Fruit fly (Drosophila melanogaster): ENCODE results near the gene CG4619.
A peak's percentile ranks its signal among the peaks of the same experiment; 100 is the strongest.

The CG4619 gene

DNA sequence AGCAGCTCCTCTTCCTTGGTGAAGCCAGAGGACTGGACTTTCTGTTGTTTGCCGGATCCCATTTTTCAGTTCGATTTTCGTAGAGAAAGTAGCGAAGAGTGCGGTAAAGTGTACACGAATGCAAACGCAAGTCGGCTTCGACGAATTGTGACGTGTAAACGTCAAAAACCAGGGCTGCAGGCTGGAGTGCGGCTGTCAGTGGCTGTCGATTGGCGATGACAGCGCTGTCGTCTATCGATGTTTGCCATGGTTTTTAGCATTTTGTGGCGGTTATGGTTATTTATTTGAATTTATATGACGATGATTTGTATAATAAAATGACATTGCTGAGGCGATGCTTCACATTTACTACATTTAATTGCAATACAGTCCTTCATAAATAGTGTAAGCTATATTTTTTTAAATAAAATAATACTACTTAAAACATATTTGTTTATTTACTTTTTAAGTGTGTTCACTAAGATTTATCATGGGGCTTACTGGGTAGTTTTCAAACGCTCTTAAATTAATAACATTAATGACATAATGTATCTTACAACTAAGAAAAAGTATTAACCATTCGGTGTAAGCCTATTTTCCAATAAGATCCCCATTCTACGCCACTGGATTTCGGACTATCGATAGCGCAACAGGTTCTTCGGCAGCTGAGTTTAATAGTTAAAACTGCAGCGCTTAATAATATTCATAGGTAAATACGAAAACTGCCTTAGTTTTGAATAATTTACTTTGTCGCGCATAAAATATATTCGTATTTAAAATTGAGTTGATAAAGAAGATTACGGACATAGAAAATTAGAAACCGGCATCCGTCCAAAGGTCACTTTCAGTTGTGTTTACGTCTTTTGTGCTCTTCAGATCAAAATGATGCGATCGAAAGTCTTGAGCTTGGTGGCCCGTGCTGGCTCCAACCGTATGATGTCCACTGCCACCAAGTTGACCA is 20.4 kb upstream of the CG4619 start, which contains the start of the genes CG5885 and CG4598 (continued):
- no peak for TF ChIP-seq CG8281 (tag; optimal IDR thresholded peaks at IDR 0.05)
- TF ChIP-seq fd102C (GFP tag; optimal IDR thresholded peaks at IDR 0.05), result no peak
- no peak for TF ChIP-seq ERR (GFP tag; optimal IDR thresholded peaks at IDR 0.05)
- peak; percentile 82 for TF ChIP-seq HLH4C (GFP tag; IDR thresholded peaks at IDR 0.05; ENCODE audit: partially characterized antibody)
- peak; percentile 62 for TF ChIP-seq Ptx1 (GFP tag; IDR thresholded peaks at IDR 0.05)
- TF ChIP-seq zf30C (GFP tag; optimal IDR thresholded peaks at IDR 0.05), result no peak
- TF ChIP-seq slbo (GFP tag; IDR thresholded peaks at IDR 0.05), result peak; percentile 84
- peak; percentile 66; the same call in 2 of the 3 replicates for TF ChIP-seq CG11695 (GFP tag; IDR thresholded peaks at IDR 0.05)
- TF ChIP-seq Nf-YB (GFP tag; optimal IDR thresholded peaks at IDR 0.05), result peak; percentile 42
- peak; percentile 54 for TF ChIP-seq CG3407 (GFP tag; optimal IDR thresholded peaks at IDR 0.05)
- TF ChIP-seq CG7271 (tag; optimal IDR thresholded peaks at IDR 0.05), result no peak
- TF ChIP-seq phol (tag; optimal IDR thresholded peaks at IDR 0.05), result peak; percentile 69
- peak; percentile 70 for TF ChIP-seq CG10366 (GFP tag; IDR thresholded peaks at IDR 0.05)
- TF ChIP-seq CG2678 (tag; optimal IDR thresholded peaks at IDR 0.05), result peak; percentile 76
- TF ChIP-seq mld (GFP tag; IDR thresholded peaks at IDR 0.05; ENCODE audit: partially characterized antibody), result peak; percentile 82
- TF ChIP-seq Fer3 (tag; optimal IDR thresholded peaks at IDR 0.05), result peak; percentile 59
- TF ChIP-seq CG18599 (GFP tag; optimal IDR thresholded peaks at IDR 0.05), result peak; percentile 70
- peak; percentile 18 for TF ChIP-seq CG15011 (GFP tag; optimal IDR thresholded peaks at IDR 0.05)
- TF ChIP-seq Hand (GFP tag; optimal IDR thresholded peaks at IDR 0.05), result no peak
- TF ChIP-seq CG12104 (GFP tag; optimal IDR thresholded peaks at IDR 0.05), result peak; percentile 45
- peak; percentile 38 for TF ChIP-seq Hsf (GFP tag; optimal IDR thresholded peaks at IDR 0.05)
- TF ChIP-seq Lim3 (GFP tag; IDR thresholded peaks at IDR 0.05), result no peak
- peak; percentile 80 for TF ChIP-seq kay (GFP tag; optimal IDR thresholded peaks at IDR 0.05)
- TF ChIP-seq CG8478 (optimal IDR thresholded peaks at IDR 0.05), result no peak
- TF ChIP-seq sima (GFP tag; optimal IDR thresholded peaks at IDR 0.05), result no peak
- peak; percentile 78 for TF ChIP-seq CG1603 (tag; optimal IDR thresholded peaks at IDR 0.05)
- TF ChIP-seq CG13624 (GFP tag; optimal IDR thresholded peaks at IDR 0.05), result peak; percentile 32
- TF ChIP-seq tx (GFP tag; optimal IDR thresholded peaks at IDR 0.05), result peak; percentile 46
- TF ChIP-seq shn (GFP tag; optimal IDR thresholded peaks at IDR 0.05), result peak; percentile 9
- TF ChIP-seq CG6689 (GFP tag; IDR thresholded peaks at IDR 0.05), result peak; percentile 43; the same call in 1 of the 2 replicates
- peak; percentile 95 for TF ChIP-seq E2f2 (GFP tag; IDR thresholded peaks at IDR 0.05)
- no peak for TF ChIP-seq CG3163 (GFP tag; optimal IDR thresholded peaks at IDR 0.05)
- no peak for TF ChIP-seq emc (GFP tag; optimal IDR thresholded peaks at IDR 0.05)
- TF ChIP-seq crc (GFP tag; optimal IDR thresholded peaks at IDR 0.05), result peak; percentile 22
- TF ChIP-seq CG8089 (GFP tag; optimal IDR thresholded peaks at IDR 0.05), result no peak
- TF ChIP-seq CG12299 (tag; optimal IDR thresholded peaks at IDR 0.05), result peak; percentile 2
- TF ChIP-seq sisA (GFP tag; IDR thresholded peaks at IDR 0.05), result peak; percentile 73
- TF ChIP-seq Hr3 (GFP tag; optimal IDR thresholded peaks at IDR 0.05), result peak; percentile 72
- TF ChIP-seq gem (tag; optimal IDR thresholded peaks at IDR 0.05), result peak; percentile 87
- TF ChIP-seq zen2 (GFP tag; IDR thresholded peaks at IDR 0.05; ENCODE audit: partially characterized antibody), result peak; percentile 72; the same call in 2 of the 3 replicates
- TF ChIP-seq CG42726 (GFP tag; IDR thresholded peaks at IDR 0.05; ENCODE audit: partially characterized antibody), result peak; percentile 76
- peak; percentile 90 for TF ChIP-seq pzg (GFP tag; optimal IDR thresholded peaks at IDR 0.05)
- TF ChIP-seq Sox102F (GFP tag; optimal IDR thresholded peaks at IDR 0.05), result peak; percentile 80
- peak; percentile 73 for TF ChIP-seq gsb-n (tag; optimal IDR thresholded peaks at IDR 0.05)
- TF ChIP-seq Dref (GFP tag; IDR thresholded peaks at IDR 0.05), result peak; percentile 94
- peak; percentile 85 for TF ChIP-seq Ada2b (GFP tag; IDR thresholded peaks at IDR 0.05)
- no peak for TF ChIP-seq danr (GFP tag; IDR thresholded peaks at IDR 0.05)
- TF ChIP-seq CG30403 (GFP tag; optimal IDR thresholded peaks at IDR 0.05), result peak; percentile 77
- peak; percentile 71 for TF ChIP-seq CG18764 (GFP tag; optimal IDR thresholded peaks at IDR 0.05)
